Worm (Caenorhabditis elegans) whole organism, L4/young adult: ENCODE results near the gene emc-2.

Experiments used
- W03F9.2 ChIP-seq: fragments of 150-350 bp; optimal IDR thresholded peaks from 2 replicates; lab custom pipeline; 2014; ENCODE audit warnings: missing biosample characterization, missing genetic modification characterization
- dao-5 ChIP-seq: sonication (generic microtip); optimal IDR thresholded peaks from 2 replicates; lab custom pipeline; 2016; ENCODE audit warnings: missing genotype, missing genetic modification characterization, moderate library complexity, missing compliant biosample characterization
- him-1 ChIP-seq: sonication (generic microtip); optimal IDR thresholded peaks from 2 replicates; lab custom pipeline; 2016; ENCODE audit warnings: missing genotype, missing genetic modification reagents, missing genetic modification characterization, missing compliant biosample characterization

ce11 chrII:1329887-1330286 is 24.0 kb upstream of the emc-2 start:
- TF ChIP-seq W03F9.2 = no peak
- TF ChIP-seq dao-5 = no peak
- no peak for TF ChIP-seq him-1 (tag; lab: Kevin White, UChicago)
